Worm (Caenorhabditis elegans) whole organism, early embryonic: ENCODE data around the gene F02E11.2.

Source experiments
- B0310.2 ChIP-seq: sonication (generic microtip); optimal IDR thresholded peaks from 2 replicates; lab custom pipeline; 2016; ENCODE audit warnings: mild to moderate bottlenecking, missing genetic modification characterization, missing compliant biosample characterization
- ama-1 ChIP-seq: fragments of 150-350 bp; optimal IDR thresholded peaks from 2 replicates; lab custom pipeline; 2014
- ceh-36 ChIP-seq: sonication (generic microtip); optimal IDR thresholded peaks from 2 replicates; lab custom pipeline; 2016; ENCODE audit warnings: missing genetic modification characterization, inconsistent platforms, missing compliant biosample characterization
- hnd-1 ChIP-seq: sonication (generic microtip); optimal IDR thresholded peaks from 2 replicates; lab custom pipeline; 2016; ENCODE audit warnings: missing genetic modification characterization, missing compliant biosample characterization
- scrt-1 ChIP-seq: fragments of 200-800 bp; sonication (Bioruptor generic); IDR thresholded peaks from 2 replicates; pipeline ENCODE4 v1.3.6; 2022; ENCODE audit warnings: missing genetic modification characterization, missing compliant biosample characterization

ce11 chrII:3244070-3244469 is 18.5 kb upstream of the F02E11.2 start, which contains the start of gene C17F4.12:
- no peak for TF ChIP-seq ama-1
- TF ChIP-seq hnd-1 (tag; lab: Kevin White, UChicago) = no peak
- no peak for TF ChIP-seq scrt-1 (GFP tag; lab: Robert Waterston, UW)
- TF ChIP-seq B0310.2 (tag; lab: Kevin White, UChicago) = no peak
- no peak for TF ChIP-seq ceh-36 (tag; lab: Kevin White, UChicago)
